Fruit fly (Drosophila melanogaster) whole organism, prepupa: Measurements from ENCODE around the gene CG14556.

ENCODE experiments used
- CG10631 ChIP-seq: fragments of 200-800 bp; sonication (Bioruptor generic); optimal IDR thresholded peaks from 2 replicates; lab custom pipeline; 2016; ENCODE audit warnings: missing biosample characterization, missing genetic modification characterization
- CG10669 ChIP-seq: fragments of 200-800 bp; sonication (Bioruptor generic); optimal IDR thresholded peaks from 3 replicates; lab custom pipeline; 2018; ENCODE audit warnings: missing biosample characterization, mild to moderate bottlenecking, missing genetic modification characterization, moderate library complexity
- CG11294 ChIP-seq: fragments of 200-800 bp; sonication (Bioruptor generic); IDR thresholded peaks from 2 replicates; pipeline ENCODE4 v1.3.6; 2022; ENCODE audit warnings: missing biosample characterization, missing genetic modification characterization
- CG11762 ChIP-seq: fragments of 200-800 bp; sonication (Bioruptor generic); optimal IDR thresholded peaks from 3 replicates; lab custom pipeline; 2016; ENCODE audit warnings: missing biosample characterization, missing genetic modification characterization; ENCODE audit not compliant: insufficient read depth
- CG15336 ChIP-seq: fragments of 200-800 bp; sonication (Bioruptor generic); IDR thresholded peaks from 2 replicates; pipeline ENCODE4 v1.3.6; 2022; ENCODE audit warnings: missing biosample characterization, missing genetic modification characterization
- CG1621 ChIP-seq: fragments of 200-800 bp; sonication (Bioruptor generic); optimal IDR thresholded peaks from 3 replicates; lab custom pipeline; 2018; ENCODE audit warnings: missing biosample characterization, mild to moderate bottlenecking, missing genetic modification characterization
- CG16779 ChIP-seq: fragments of 200-800 bp; sonication (Bioruptor generic); optimal IDR thresholded peaks from 3 replicates; lab custom pipeline; 2017; ENCODE audit warnings: missing biosample characterization, mild to moderate bottlenecking, missing genetic modification characterization
- CG31627 ChIP-seq: fragments of 200-800 bp; sonication (Bioruptor generic); optimal IDR thresholded peaks from 3 replicates; lab custom pipeline; 2016; ENCODE audit warnings: missing biosample characterization, missing genetic modification characterization
- CG32006 ChIP-seq: fragments of 200-800 bp; sonication (Bioruptor generic); optimal IDR thresholded peaks from 3 replicates; lab custom pipeline; 2017; ENCODE audit warnings: missing biosample characterization, mild to moderate bottlenecking, missing genetic modification characterization
- CG6163 ChIP-seq: fragments of 200-800 bp; sonication (Bioruptor generic); IDR thresholded peaks from 3 replicates; pipeline ENCODE4 v1.3.6; 2022; ENCODE audit warnings: missing biosample characterization, missing genetic modification characterization
- CG6792 ChIP-seq: fragments of 200-800 bp; sonication (Bioruptor generic); optimal IDR thresholded peaks from 3 replicates; lab custom pipeline; 2016; ENCODE audit warnings: missing biosample characterization, missing genetic modification characterization
- CG6808 ChIP-seq: fragments of 200-800 bp; sonication (Bioruptor generic); optimal IDR thresholded peaks from 3 replicates; lab custom pipeline; 2017; ENCODE audit warnings: missing biosample characterization, missing genetic modification characterization, mild to moderate bottlenecking, moderate library complexity, missing genetic modification reagents
- CG6854 ChIP-seq: fragments of 200-800 bp; sonication (Bioruptor generic); optimal IDR thresholded peaks from 2 replicates; lab custom pipeline; 2017; ENCODE audit warnings: missing biosample characterization, mild to moderate bottlenecking, missing genetic modification characterization
- CG8119 ChIP-seq: fragments of 200-800 bp; sonication (Bioruptor generic); IDR thresholded peaks from 3 replicates; pipeline ENCODE4 v1.3.6; 2022; ENCODE audit warnings: missing biosample characterization, missing genetic modification characterization
- CG8319 ChIP-seq: fragments of 200-800 bp; sonication (Bioruptor generic); optimal IDR thresholded peaks from 3 replicates; lab custom pipeline; 2016; ENCODE audit warnings: missing biosample characterization, missing genetic modification characterization
- CG8632 ChIP-seq: fragments of 200-800 bp; sonication (Bioruptor generic); optimal IDR thresholded peaks from 3 replicates; lab custom pipeline; 2016; ENCODE audit warnings: missing biosample characterization, missing genetic modification characterization
- CG9139 ChIP-seq: fragments of 200-800 bp; sonication (Bioruptor generic); optimal IDR thresholded peaks from 3 replicates; lab custom pipeline; 2017; ENCODE audit warnings: missing biosample characterization, mild to moderate bottlenecking, missing genetic modification characterization
- Eip75B ChIP-seq: fragments of 200-800 bp; sonication (Bioruptor generic); optimal IDR thresholded peaks from 3 replicates; lab custom pipeline; 2016; ENCODE audit warnings: missing biosample characterization, missing genetic modification characterization
- Eip78C ChIP-seq: fragments of 200-800 bp; sonication (Bioruptor generic); peaks from one replicate; lab custom pipeline; 2016; ENCODE audit warnings: missing biosample characterization, missing genetic modification characterization
- Eip93F ChIP-seq: fragments of 200-800 bp; sonication (Bioruptor generic); optimal IDR thresholded peaks from 2 replicates; lab custom pipeline; 2016; ENCODE audit warnings: missing biosample characterization, mild to moderate bottlenecking, missing genetic modification characterization
- Ets96B ChIP-seq: fragments of 200-800 bp; optimal IDR thresholded peaks from 2 replicates; lab custom pipeline; 2019; ENCODE audit warnings: missing biosample characterization, mild to moderate bottlenecking, missing genetic modification characterization, moderate library complexity
- Hr39 ChIP-seq: fragments of 200-800 bp; sonication (Bioruptor generic); optimal IDR thresholded peaks from 2 replicates; lab custom pipeline; 2016; ENCODE audit warnings: missing biosample characterization, missing genetic modification characterization
- Hr4 ChIP-seq: fragments of 200-800 bp; sonication (Bioruptor generic); optimal IDR thresholded peaks from 3 replicates; lab custom pipeline; 2016; ENCODE audit warnings: missing biosample characterization, missing genetic modification characterization
- Lpt ChIP-seq: fragments of 200-800 bp; sonication (Bioruptor generic); optimal IDR thresholded peaks from 3 replicates; lab custom pipeline; 2016; ENCODE audit warnings: missing biosample characterization, missing genetic modification characterization
- OdsH ChIP-seq: fragments of 200-800 bp; sonication (Bioruptor generic); optimal IDR thresholded peaks from 3 replicates; lab custom pipeline; 2016; ENCODE audit warnings: missing biosample characterization, missing genetic modification characterization
- Smox ChIP-seq: fragments of 200-800 bp; sonication (Bioruptor generic); optimal IDR thresholded peaks from 3 replicates; lab custom pipeline; 2016; ENCODE audit warnings: missing biosample characterization, missing genetic modification characterization
- Sox14 ChIP-seq: fragments of 200-800 bp; sonication (Bioruptor generic); optimal IDR thresholded peaks from 3 replicates; lab custom pipeline; 2016; ENCODE audit warnings: missing biosample characterization, missing genetic modification characterization
- cyc ChIP-seq: fragments of 200-800 bp; sonication (Bioruptor generic); optimal IDR thresholded peaks from 3 replicates; lab custom pipeline; 2016; ENCODE audit warnings: missing biosample characterization, missing genetic modification characterization
- dac ChIP-seq: fragments of 200-800 bp; sonication (Bioruptor generic); optimal IDR thresholded peaks from 2 replicates; lab custom pipeline; 2017; ENCODE audit warnings: missing biosample characterization, mild to moderate bottlenecking, missing genetic modification characterization
- dsx ChIP-seq: fragments of 200-800 bp; optimal IDR thresholded peaks from 3 replicates; lab custom pipeline; 2019; ENCODE audit warnings: missing biosample characterization, mild to moderate bottlenecking, missing genetic modification characterization, moderate library complexity; ENCODE audit not compliant: poor library complexity, severe bottlenecking
- eg ChIP-seq: fragments of 200-800 bp; sonication (Bioruptor generic); IDR thresholded peaks from 3 replicates; pipeline ENCODE4 v1.3.6; 2022; ENCODE audit warnings: missing biosample characterization, missing genetic modification characterization
- esn ChIP-seq: fragments of 200-800 bp; sonication (Bioruptor generic); optimal IDR thresholded peaks from 2 replicates; lab custom pipeline; 2016; ENCODE audit warnings: missing biosample characterization, mild to moderate bottlenecking, missing genetic modification characterization, moderate library complexity
- fkh ChIP-seq: fragments of 200-800 bp; sonication (Bioruptor generic); optimal IDR thresholded peaks from 3 replicates; lab custom pipeline; 2017; ENCODE audit warnings: missing biosample characterization, mild to moderate bottlenecking, missing genetic modification characterization, moderate library complexity
- net ChIP-seq: fragments of 200-800 bp; sonication (Bioruptor generic); optimal IDR thresholded peaks from 3 replicates; lab custom pipeline; 2016; ENCODE audit warnings: missing biosample characterization, missing genetic modification characterization
- salr ChIP-seq, 2 experiments: fragments of 200-800 bp; sonication (Bioruptor generic); optimal IDR thresholded peaks; 3 replicates each; lab custom pipeline; 2016 to 2018; ENCODE audit warnings: missing biosample characterization in 2 of 2, missing genetic modification characterization in 2 of 2, mild to moderate bottlenecking in 1 of 2
- svp ChIP-seq: fragments of 200-800 bp; sonication (Bioruptor generic); peaks from one replicate; lab custom pipeline; 2016; ENCODE audit warnings: missing biosample characterization, missing genetic modification characterization

The CG14556 gene

dm6 chr3R:26128442-26129003, 2.1 kb downstream of the CG14556 start:
- TF ChIP-seq CG8119 (GFP tag; lab: Robert Waterston, UW) (peak; percentile 56; the same call in 2 of the 3 replicates), Hr4 (GFP tag; lab: Kevin White, UChicago) (peak; percentile 40), svp (no peak), dsx (GFP tag; lab: Kevin White, UChicago) (no peak), CG32006 (peak; percentile 55), CG16779 (no peak), Eip75B (GFP tag; lab: Kevin White, UChicago) (peak; percentile 2), CG15336 (peak; percentile 58), dac (GFP tag; lab: Kevin White, UChicago) (peak; percentile 56), CG6792 (GFP tag; lab: Kevin White, UChicago) (peak; percentile 11), OdsH (GFP tag; lab: Kevin White, UChicago) (peak; percentile 23), CG10631 (GFP tag; lab: Kevin White, UChicago) (peak; percentile 32), Lpt (peak; percentile 4), net (no peak), CG6854 (GFP tag; lab: Kevin White, UChicago) (no peak), esn (peak; percentile 2), CG8632 (no peak), CG9139 (GFP tag; lab: Kevin White, UChicago) (no peak), salr (GFP tag; optimal IDR thresholded peaks at IDR 0.05; lab: Kevin White, UChicago) (peak in 1 of 2 experiments; percentile 5), eg (peak; percentile 65), CG11762 (GFP tag; lab: Kevin White, UChicago) (no peak), CG11294 (peak; percentile 46; the same call in 1 of the 2 replicates)

- TF ChIP-seq Eip78C (GFP tag; lab: Kevin White, UChicago) (no peak), Eip93F (GFP tag; lab: Kevin White, UChicago) (no peak), CG8119 (GFP tag; lab: Robert Waterston, UW) (no peak), Sox14 (GFP tag; lab: Kevin White, UChicago) (no peak), Ets96B (tag; lab: Kevin White, UChicago) (no peak), CG6163 (GFP tag; lab: Robert Waterston, UW) (no peak)
Observed at dm6 chr3R:26129680-26130079, 3.2 kb downstream of the CG14556 start.

- TF ChIP-seq OdsH (GFP tag; lab: Kevin White, UChicago) (no peak), Hr39 (GFP tag; lab: Kevin White, UChicago) (peak; percentile 8), CG6808 (GFP tag; lab: Kevin White, UChicago) (no peak), fkh (peak; percentile 53)
Observed at dm6 chr3R:26130586-26130985, 4.1 kb downstream of the CG14556 start.

DNA sequence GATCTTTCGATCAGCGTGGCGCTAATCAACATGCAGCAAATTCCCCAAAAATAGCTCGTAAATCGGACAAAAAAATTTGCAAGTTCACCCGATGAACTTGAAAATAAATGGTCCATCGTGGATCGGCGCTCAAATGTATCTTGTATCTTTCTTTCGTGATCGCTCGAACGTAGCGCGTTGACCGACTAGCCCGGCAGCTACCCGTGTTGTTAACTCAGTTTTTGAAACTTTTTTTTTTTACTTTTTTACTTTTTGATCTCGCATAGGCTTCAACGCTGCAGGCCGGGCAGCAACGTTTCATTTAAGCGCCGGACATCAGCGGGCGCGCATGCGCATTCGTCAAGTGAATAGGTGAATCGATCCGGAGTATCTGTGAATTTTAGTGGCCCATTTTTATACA, 6.4 kb downstream of the CG14556 start, which contains the start of gene CG6142:
TSS of gene CG6142 (plus strand) at position 301 of the 400 bp plus-strand sequence.
- TF ChIP-seq Smox (GFP tag; lab: Kevin White, UChicago) (no peak), CG1621 (tag; lab: Kevin White, UChicago) (peak; percentile 1)
- TF ChIP-seq, all 60 proteins: peak for 1

- no peak for TF ChIP-seq CG8319
- peak; percentile 20 for TF ChIP-seq CG31627 (GFP tag; lab: Kevin White, UChicago)
- TF ChIP-seq cyc (GFP tag; lab: Kevin White, UChicago) = peak; percentile 9
- TF ChIP-seq CG10669 (GFP tag; lab: Kevin White, UChicago) = no peak
- TF ChIP-seq Hr39 (GFP tag; lab: Kevin White, UChicago) = peak; percentile 29
- no peak for TF ChIP-seq CG11294
- TF ChIP-seq, all 60 proteins: peak for 3
Observed at dm6 chr3R:26137189-26137588, 10.7 kb downstream of the CG14556 start.
